Worm (Caenorhabditis elegans) whole organism, young adult: ENCODE data around the gene arrd-11.

Experiments
- B0019.2 ChIP-seq: fragments of 200-800 bp; sonication (Bioruptor generic); conservative IDR thresholded peaks from 2 replicates; pipeline ENCODE4 v1.3.6; 2022; ENCODE audit warnings: missing genetic modification reagents, missing genetic modification characterization, missing compliant biosample characterization
- B0261.1 ChIP-seq: sonication (generic microtip); optimal IDR thresholded peaks from 2 replicates; lab custom pipeline; 2016; ENCODE audit warnings: mild to moderate bottlenecking, missing genetic modification characterization, moderate library complexity, missing compliant biosample characterization
- F39B2.1 ChIP-seq: fragments of 200-800 bp; sonication (Bioruptor generic); IDR thresholded peaks from 2 replicates; pipeline ENCODE4 v1.3.6; 2022; ENCODE audit warnings: missing genetic modification reagents, missing genetic modification characterization, missing compliant biosample characterization
- F49E8.2 ChIP-seq: sonication (generic microtip); optimal IDR thresholded peaks from 3 replicates; lab custom pipeline; 2017; ENCODE audit warnings: missing genetic modification characterization, mild to moderate bottlenecking, missing compliant biosample characterization, antibody characterized with exemption, moderate library complexity; ENCODE audit not compliant: insufficient read depth
- F55B11.4 ChIP-seq: sonication (generic microtip); optimal IDR thresholded peaks from 2 replicates; lab custom pipeline; 2016; ENCODE audit warnings: missing compliant biosample characterization, missing genetic modification characterization, borderline replicate concordance; ENCODE audit not compliant: insufficient read depth
- T26A5.8 ChIP-seq: sonication (generic microtip); optimal IDR thresholded peaks from 2 replicates; lab custom pipeline; 2016; ENCODE audit warnings: missing genetic modification characterization, missing compliant biosample characterization
- Y53G8AR.9 ChIP-seq: fragments of 200-800 bp; sonication (Bioruptor generic); conservative IDR thresholded peaks from 2 replicates; pipeline ENCODE4 v1.3.6; 2022; ENCODE audit warnings: missing genetic modification reagents, missing genetic modification characterization, missing compliant biosample characterization
- Y67H2A.10 ChIP-seq: fragments of 200-800 bp; sonication (Bioruptor generic); conservative IDR thresholded peaks from 2 replicates; pipeline ENCODE4 v1.3.6; 2022; ENCODE audit warnings: missing genetic modification reagents, missing genetic modification characterization, missing compliant biosample characterization
- Y79H2A.3 ChIP-seq: fragments of 200-800 bp; sonication (Bioruptor generic); conservative IDR thresholded peaks from 2 replicates; pipeline ENCODE4 v1.3.6; 2022; ENCODE audit warnings: missing genetic modification reagents, missing genetic modification characterization, missing compliant biosample characterization
- Y95B8A.8 ChIP-seq: fragments of 200-800 bp; sonication (Bioruptor generic); IDR thresholded peaks from 2 replicates; pipeline ENCODE4 v1.3.6; 2022; ENCODE audit warnings: missing genetic modification reagents, missing genetic modification characterization, missing compliant biosample characterization
- aptf-2 ChIP-seq: fragments of 200-800 bp; sonication (Bioruptor generic); conservative IDR thresholded peaks from 2 replicates; pipeline ENCODE4 v1.3.6; 2022; ENCODE audit warnings: missing genetic modification reagents, missing genetic modification characterization, missing compliant biosample characterization
- aptf-3 ChIP-seq: fragments of 200-800 bp; sonication (Bioruptor generic); IDR thresholded peaks from 2 replicates; pipeline ENCODE4 v1.3.6; 2022; ENCODE audit warnings: missing genetic modification characterization, missing compliant biosample characterization
- athp-1 ChIP-seq: sonication (generic microtip); optimal IDR thresholded peaks from 2 replicates; lab custom pipeline; 2017; ENCODE audit warnings: mild to moderate bottlenecking, missing genetic modification characterization, missing compliant biosample characterization
- attf-3 ChIP-seq: fragments of 200-800 bp; sonication (Bioruptor generic); conservative IDR thresholded peaks from 2 replicates; pipeline ENCODE4 v1.3.6; 2022; ENCODE audit warnings: missing genetic modification reagents, missing genetic modification characterization, missing compliant biosample characterization
- attf-5 ChIP-seq: fragments of 200-800 bp; sonication (Bioruptor generic); optimal IDR thresholded peaks from 2 replicates; lab custom pipeline; 2018; ENCODE audit warnings: mild to moderate bottlenecking, missing genetic modification characterization, missing compliant biosample characterization
- ccch-3 ChIP-seq: fragments of 200-800 bp; sonication (Bioruptor generic); optimal IDR thresholded peaks from 2 replicates; lab custom pipeline; 2018; ENCODE audit warnings: mild to moderate bottlenecking, missing genetic modification characterization, missing compliant biosample characterization
- ceh-100 ChIP-seq: fragments of 200-800 bp; sonication (Bioruptor generic); IDR thresholded peaks from 2 replicates; pipeline ENCODE4 v1.3.6; 2022; ENCODE audit warnings: missing genetic modification reagents, missing genetic modification characterization, missing compliant biosample characterization
- ceh-40 ChIP-seq: fragments of 200-800 bp; sonication (Bioruptor generic); IDR thresholded peaks from 2 replicates; pipeline ENCODE4 v1.3.6; 2022; ENCODE audit warnings: missing genetic modification characterization, missing compliant biosample characterization
- ceh-58 ChIP-seq: fragments of 200-800 bp; sonication (Bioruptor generic); IDR thresholded peaks from 2 replicates; pipeline ENCODE4 v1.3.6; 2022; ENCODE audit warnings: missing genetic modification characterization, missing compliant biosample characterization
- ceh-79 ChIP-seq: sonication (generic microtip); optimal IDR thresholded peaks from 2 replicates; lab custom pipeline; 2017; ENCODE audit warnings: mild to moderate bottlenecking, missing genetic modification characterization, missing compliant biosample characterization
- chd-7 ChIP-seq: sonication (generic microtip); optimal IDR thresholded peaks from 2 replicates; lab custom pipeline; 2016; ENCODE audit warnings: mild to moderate bottlenecking, missing genetic modification characterization, moderate library complexity, missing compliant biosample characterization
- die-1 ChIP-seq: sonication (generic microtip); optimal IDR thresholded peaks from 2 replicates; lab custom pipeline; 2016; ENCODE audit warnings: missing genotype, mild to moderate bottlenecking, missing genetic modification characterization, missing compliant biosample characterization
- dpl-1 ChIP-seq: fragments of 150-350 bp; optimal IDR thresholded peaks from 2 replicates; lab custom pipeline; 2014; ENCODE audit warnings: missing biosample characterization, missing genetic modification reagents, missing genetic modification characterization
- efl-1 ChIP-seq: fragments of 150-350 bp; optimal IDR thresholded peaks from 2 replicates; lab custom pipeline; 2014; ENCODE audit warnings: missing biosample characterization, missing genetic modification reagents, missing genetic modification characterization
- egl-44 ChIP-seq: fragments of 200-800 bp; sonication (Bioruptor generic); IDR thresholded peaks from 2 replicates; pipeline ENCODE4 v1.3.6; 2022; ENCODE audit warnings: missing genetic modification reagents, missing genetic modification characterization, missing compliant biosample characterization
- ets-4 ChIP-seq: fragments of 200-800 bp; sonication (Bioruptor generic); optimal IDR thresholded peaks from 2 replicates; lab custom pipeline; 2018; ENCODE audit warnings: mild to moderate bottlenecking, missing genetic modification characterization, missing compliant biosample characterization
- gei-17 ChIP-seq: fragments of 200-800 bp; sonication (Bioruptor generic); optimal IDR thresholded peaks from 2 replicates; lab custom pipeline; 2018; ENCODE audit warnings: mild to moderate bottlenecking, missing genetic modification characterization, missing compliant biosample characterization
- lag-1 ChIP-seq: fragments of 200-800 bp; sonication (Bioruptor generic); IDR thresholded peaks from 2 replicates; pipeline ENCODE4 v1.3.6; 2022; ENCODE audit warnings: missing genetic modification reagents, missing genetic modification characterization, missing compliant biosample characterization
- let-607 ChIP-seq, 2 experiments: fragments of 200-800 bp in 1 of 2; sonication (Bioruptor generic) in 1 of 2; sonication (generic microtip) in 1 of 2; optimal IDR thresholded peaks; 2 replicates each; lab custom pipeline; 2016 to 2018; ENCODE audit warnings: mild to moderate bottlenecking in 2 of 2, missing compliant biosample characterization in 2 of 2, missing genetic modification characterization in 2 of 2, moderate library complexity in 2 of 2, missing genotype in 1 of 2
- lin-35 ChIP-seq, 3 experiments: fragments of 150-350 bp in 2 of 3; sonication (generic microtip) in 1 of 3; optimal IDR thresholded peaks; 2 replicates each; lab custom pipeline; 2014 to 2018; ENCODE audit warnings: missing biosample characterization in 3 of 3, missing genetic modification characterization in 3 of 3, missing genetic modification reagents in 3 of 3
- lin-54 ChIP-seq: fragments of 200-800 bp; sonication (Bioruptor generic); optimal IDR thresholded peaks from 2 replicates; lab custom pipeline; 2018; ENCODE audit warnings: mild to moderate bottlenecking, missing genetic modification characterization, missing compliant biosample characterization
- lir-1 ChIP-seq: fragments of 200-800 bp; sonication (Bioruptor generic); conservative IDR thresholded peaks from 2 replicates; pipeline ENCODE4 v1.3.6; 2022; ENCODE audit warnings: missing genetic modification reagents, missing genetic modification characterization, missing compliant biosample characterization
- lsl-1 ChIP-seq: fragments of 200-800 bp; sonication (Bioruptor generic); optimal IDR thresholded peaks from 2 replicates; lab custom pipeline; 2018; ENCODE audit warnings: mild to moderate bottlenecking, missing genetic modification characterization, moderate library complexity, missing compliant biosample characterization
- madf-6 ChIP-seq: fragments of 200-800 bp; sonication (Bioruptor generic); IDR thresholded peaks from 2 replicates; pipeline ENCODE4 v1.3.6; 2022; ENCODE audit warnings: missing genetic modification reagents, missing genetic modification characterization, missing compliant biosample characterization
- madf-8 ChIP-seq: fragments of 200-800 bp; sonication (Bioruptor generic); conservative IDR thresholded peaks from 2 replicates; pipeline ENCODE4 v1.3.6; 2022; ENCODE audit warnings: missing genetic modification reagents, missing genetic modification characterization, missing compliant biosample characterization
- mel-28 ChIP-seq: sonication (generic microtip); optimal IDR thresholded peaks from 2 replicates; lab custom pipeline; 2016; ENCODE audit warnings: borderline replicate concordance, mild to moderate bottlenecking, missing genetic modification characterization, missing compliant biosample characterization
- nhr-80 ChIP-seq: sonication (generic microtip); optimal IDR thresholded peaks from 2 replicates; lab custom pipeline; 2016; ENCODE audit warnings: missing genetic modification characterization, missing compliant biosample characterization
- repo-1 ChIP-seq: sonication (generic microtip); optimal IDR thresholded peaks from 2 replicates; lab custom pipeline; 2017; ENCODE audit warnings: mild to moderate bottlenecking, missing genetic modification characterization, missing compliant biosample characterization
- rpc-1 ChIP-seq, 2 experiments: fragments of 150-350 bp in 1 of 2; sonication (generic microtip) in 1 of 2; optimal IDR thresholded peaks; 2 replicates each; lab custom pipeline; 2014 to 2018; ENCODE audit warnings: missing biosample characterization in 1 of 2, missing genetic modification characterization in 1 of 2, missing genetic modification reagents in 1 of 2, missing genotype in 1 of 2
- snpc-4 ChIP-seq, 5 experiments: fragments of 150-350 bp in 1 of 5; sonication (generic microtip) in 4 of 5; optimal IDR thresholded peaks; 2 replicates each; lab custom pipeline; 2014 to 2018; ENCODE audit warnings: missing genetic modification characterization in 5 of 5, missing biosample characterization in 3 of 5, antibody characterized with exemption in 2 of 5, mild to moderate bottlenecking in 2 of 5, missing compliant biosample characterization in 2 of 5, missing genotype in 2 of 5, moderate library complexity in 2 of 5, missing genetic modification reagents in 1 of 5
- somi-1 ChIP-seq: fragments of 200-800 bp; sonication (Bioruptor generic); optimal IDR thresholded peaks from 2 replicates; lab custom pipeline; 2018; ENCODE audit warnings: mild to moderate bottlenecking, missing genetic modification characterization, missing compliant biosample characterization
- tlf-1 ChIP-seq: fragments of 200-800 bp; sonication (Bioruptor generic); optimal IDR thresholded peaks from 2 replicates; lab custom pipeline; 2018; ENCODE audit warnings: mild to moderate bottlenecking, missing genetic modification characterization, missing compliant biosample characterization
- xnd-1 ChIP-seq: sonication (generic microtip); optimal IDR thresholded peaks from 2 replicates; lab custom pipeline; 2016; ENCODE audit warnings: missing genotype, missing genetic modification reagents, missing genetic modification characterization, missing compliant biosample characterization
- ztf-28 ChIP-seq: fragments of 200-800 bp; sonication (Bioruptor generic); IDR thresholded peaks from 2 replicates; pipeline ENCODE4 v1.3.6; 2022; ENCODE audit warnings: missing genetic modification reagents, missing genetic modification characterization, missing compliant biosample characterization
- ztf-3 ChIP-seq: fragments of 200-800 bp; sonication (Bioruptor generic); optimal IDR thresholded peaks from 2 replicates; lab custom pipeline; 2018; ENCODE audit warnings: mild to moderate bottlenecking, missing genetic modification characterization, missing compliant biosample characterization
- ztf-6 ChIP-seq: fragments of 200-800 bp; sonication (Bioruptor generic); IDR thresholded peaks from 2 replicates; pipeline ENCODE4 v1.3.6; 2022; ENCODE audit warnings: missing genetic modification reagents, missing genetic modification characterization, missing compliant biosample characterization

arrd-11 gene

DNA sequence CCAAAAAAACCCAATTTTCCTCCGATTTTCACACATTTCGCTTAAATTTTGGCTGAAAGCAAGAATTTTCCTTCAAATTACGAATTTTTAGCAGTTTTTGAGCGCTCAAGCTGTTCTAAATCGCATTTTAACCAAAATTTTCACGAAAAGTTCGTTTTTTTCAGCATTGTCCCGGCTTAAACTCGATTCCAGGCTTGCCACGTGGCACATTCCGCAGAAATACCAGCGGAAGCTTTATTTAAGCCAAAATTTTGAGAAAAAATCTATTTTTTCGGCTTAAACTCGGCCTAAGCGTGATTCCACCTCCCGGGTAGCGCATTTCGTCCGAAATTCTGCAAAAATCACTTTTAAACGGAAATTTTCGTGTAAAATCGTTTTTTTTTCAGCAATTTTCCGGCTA is 39.5 kb upstream of the arrd-11 start (continued):
- peak; percentile 29; the same call in 1 of the 2 replicates for TF ChIP-seq ceh-100 (GFP tag; lab: Robert Waterston, UW)
- 0 out of 2 replicates have a peak, but pooled peaks have one; percentile 54 for TF ChIP-seq egl-44 (GFP tag; lab: Robert Waterston, UW)
- peak; percentile 71; the same call in 1 of the 2 replicates for TF ChIP-seq Y95B8A.8
- no peak for TF ChIP-seq Y67H2A.10 (GFP tag; lab: Robert Waterston, UW)

DNA sequence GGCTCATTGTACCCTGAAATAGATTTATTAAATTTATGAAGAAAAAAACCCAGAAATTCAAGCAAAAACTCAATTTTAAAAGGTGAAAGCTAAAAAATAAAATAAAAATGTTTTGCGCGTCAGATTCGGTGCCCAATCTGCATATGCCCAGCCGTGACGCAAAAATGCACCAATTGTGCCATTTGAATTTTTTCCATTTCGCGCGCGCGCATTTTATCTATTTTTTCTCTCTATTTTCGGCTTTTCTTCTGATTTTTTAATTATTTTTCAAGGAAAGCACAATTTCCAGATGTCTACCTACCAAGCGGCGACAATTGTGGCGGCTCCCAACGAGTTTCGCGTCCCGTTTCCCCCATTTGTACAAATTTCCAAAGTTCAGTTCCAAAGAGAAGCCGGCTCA is 37.4 kb upstream of the arrd-11 start, which contains the start of the genes Y54G9A.7 and bub-3:
Gene Y54G9A.7 (minus strand): TSS at position 7 of the 400 bp plus-strand sequence.
Gene bub-3 (plus strand): TSS at position 270 of the 400 bp plus-strand sequence.
- TF ChIP-seq snpc-4 (GFP tag; optimal IDR thresholded peaks at IDR 0.05; lab: Kevin White, UChicago) = no peak
- peak in 1 of 4 experiments; percentile 46 for TF ChIP-seq snpc-4 (tag; optimal IDR thresholded peaks at IDR 0.05; lab: Kevin White, UChicago)
- TF ChIP-seq ceh-58 (GFP tag; lab: Robert Waterston, UW) = no peak
- no peak for TF ChIP-seq rpc-1 (optimal IDR thresholded peaks at IDR 0.05; lab: Kevin White, UChicago)
- TF ChIP-seq rpc-1 (tag; optimal IDR thresholded peaks at IDR 0.05; lab: Kevin White, UChicago) = no peak
- peak; percentile 78 for TF ChIP-seq dpl-1 (GFP tag; lab: Kevin White, UChicago)
- TF ChIP-seq ztf-3 (GFP tag; lab: Kevin White, UChicago) = no peak
- no peak for TF ChIP-seq lir-1 (GFP tag; lab: Robert Waterston, UW)
- no peak for TF ChIP-seq ztf-6 (GFP tag; lab: Robert Waterston, UW)
- TF ChIP-seq Y79H2A.3 (GFP tag; lab: Robert Waterston, UW) = no peak
- peak; percentile 50 for TF ChIP-seq tlf-1 (GFP tag; lab: Kevin White, UChicago)
- TF ChIP-seq Y67H2A.10 (GFP tag; lab: Robert Waterston, UW) = no peak
- TF ChIP-seq ceh-79 (tag; lab: Kevin White, UChicago) = no peak
- no peak for TF ChIP-seq F39B2.1 (GFP tag; lab: Robert Waterston, UW)
- TF ChIP-seq Y53G8AR.9 (GFP tag; lab: Robert Waterston, UW) = no peak
- TF ChIP-seq gei-17 (GFP tag; lab: Kevin White, UChicago) = no peak
- TF ChIP-seq lin-35 (GFP tag; optimal IDR thresholded peaks at IDR 0.05; lab: Kevin White, UChicago) = peak in 1 of 3 experiments; percentile 38
- no peak for TF ChIP-seq repo-1
- TF ChIP-seq athp-1 (tag; lab: Kevin White, UChicago) = peak; percentile 50
- peak; percentile 85 for TF ChIP-seq xnd-1 (tag; lab: Kevin White, UChicago)
- peak; percentile 22 for TF ChIP-seq F49E8.2 (tag; lab: Kevin White, UChicago)
- TF ChIP-seq madf-6 (GFP tag; lab: Robert Waterston, UW) = peak; percentile 97
- TF ChIP-seq lin-54 = peak; percentile 80
- no peak for TF ChIP-seq attf-3 (GFP tag; lab: Robert Waterston, UW)
- TF ChIP-seq T26A5.8 = no peak
- TF ChIP-seq Y95B8A.8 = no peak
- TF ChIP-seq nhr-80 (tag; lab: Kevin White, UChicago) = no peak
- TF ChIP-seq madf-8 (GFP tag; lab: Robert Waterston, UW) = peak; percentile 91
- TF ChIP-seq B0019.2 = no peak
- no peak for TF ChIP-seq attf-5 (GFP tag; lab: Kevin White, UChicago)
- peak; percentile 95 for TF ChIP-seq efl-1 (GFP tag; lab: Kevin White, UChicago)
- no peak for TF ChIP-seq ets-4 (GFP tag; lab: Kevin White, UChicago)
- no peak for TF ChIP-seq chd-7
- TF ChIP-seq ztf-28 (GFP tag; lab: Robert Waterston, UW) = no peak
- no peak for TF ChIP-seq F55B11.4 (tag; lab: Kevin White, UChicago)
- peak; percentile 75 for TF ChIP-seq lsl-1 (GFP tag; lab: Kevin White, UChicago)
- TF ChIP-seq aptf-3 (GFP tag; lab: Robert Waterston, UW) = no peak
- no peak for TF ChIP-seq B0261.1 (tag; lab: Kevin White, UChicago)
- no peak for TF ChIP-seq somi-1 (GFP tag; lab: Kevin White, UChicago)
- no peak for TF ChIP-seq ccch-3
- TF ChIP-seq die-1 = no peak
- no peak for TF ChIP-seq let-607 (tag; optimal IDR thresholded peaks at IDR 0.05; lab: Kevin White, UChicago)
- TF ChIP-seq aptf-2 (GFP tag; lab: Robert Waterston, UW) = peak; percentile 70; the same call in 1 of the 2 replicates
- no peak for TF ChIP-seq lag-1
- no peak for TF ChIP-seq ceh-40 (GFP tag; lab: Robert Waterston, UW)
- TF ChIP-seq mel-28 (tag; lab: Kevin White, UChicago) = no peak
